Worm (Caenorhabditis elegans) whole organism, L1 larva: Measurements from ENCODE around the gene R12B2.2.
A peak's percentile ranks its signal among the peaks of the same experiment; 100 is the strongest.

Experiments
- C16A3.4 ChIP-seq: fragments of 150-350 bp; optimal IDR thresholded peaks from 2 replicates; lab custom pipeline; 2014; ENCODE audit warnings: missing biosample characterization, missing genetic modification characterization
- F16B12.6 ChIP-seq: fragments of 150-350 bp; optimal IDR thresholded peaks from 2 replicates; lab custom pipeline; 2014; ENCODE audit warnings: missing biosample characterization, missing genetic modification characterization
- ama-1 ChIP-seq: fragments of 150-350 bp; optimal IDR thresholded peaks from 2 replicates; lab custom pipeline; 2014
- blmp-1 ChIP-seq: fragments of 150-350 bp; optimal IDR thresholded peaks from 2 replicates; lab custom pipeline; 2014; ENCODE audit warnings: missing biosample characterization, missing genetic modification characterization
- ceh-63 ChIP-seq: fragments of 200-800 bp; sonication (Bioruptor generic); optimal IDR thresholded peaks from 2 replicates; lab custom pipeline; 2018; ENCODE audit warnings: mild to moderate bottlenecking, missing genetic modification characterization, missing compliant biosample characterization
- ceh-82 ChIP-seq, 3 experiments: fragments of 150-350 bp in 1 of 3; sonication (generic microtip) in 2 of 3; optimal IDR thresholded peaks; 2 replicates each; lab custom pipeline; 2014 to 2017; ENCODE audit warnings: missing biosample characterization in 3 of 3, missing genetic modification characterization in 3 of 3
- ceh-88 ChIP-seq: fragments of 200-800 bp; sonication (Bioruptor generic); IDR thresholded peaks from 2 replicates; pipeline ENCODE4 v1.3.6; 2022; ENCODE audit warnings: missing genetic modification characterization, missing compliant biosample characterization
- ces-1 ChIP-seq: fragments of 150-350 bp; optimal IDR thresholded peaks from 2 replicates; lab custom pipeline; 2014; ENCODE audit warnings: missing biosample characterization, missing genetic modification reagents, missing genetic modification characterization
- dsc-1 ChIP-seq: sonication (generic microtip); optimal IDR thresholded peaks from 2 replicates; lab custom pipeline; 2016; ENCODE audit warnings: mild to moderate bottlenecking, missing genetic modification characterization, missing compliant biosample characterization
- efl-1 ChIP-seq, 4 experiments: fragments of 150-350 bp; optimal IDR thresholded peaks in 3 of 4; peaks in 1 of 4; 1 replicate in 1 of 4; 2 replicates in 3 of 4; lab custom pipeline; 2014; ENCODE audit warnings: missing biosample characterization in 2 of 4, missing genetic modification characterization in 2 of 4, missing genetic modification reagents in 2 of 4
- elt-2 ChIP-seq: sonication (generic microtip); optimal IDR thresholded peaks from 2 replicates; lab custom pipeline; 2016; ENCODE audit warnings: missing genetic modification characterization, mild to moderate bottlenecking, inconsistent platforms, missing compliant biosample characterization, missing genetic modification reagents
- elt-3 ChIP-seq, 6 experiments: fragments of 150-350 bp in 1 of 6; sonication (generic microtip); optimal IDR thresholded peaks; 2 replicates each; lab custom pipeline; 2017 to 2018; ENCODE audit warnings: missing biosample characterization in 6 of 6, missing genetic modification characterization in 6 of 6, inconsistent platforms in 1 of 6
- fkh-10 ChIP-seq: sonication (generic microtip); optimal IDR thresholded peaks from 2 replicates; lab custom pipeline; 2017; ENCODE audit warnings: missing biosample characterization, missing genetic modification reagents, missing genetic modification characterization
- hlh-17 ChIP-seq: fragments of 200-800 bp; sonication (Bioruptor generic); optimal IDR thresholded peaks from 2 replicates; lab custom pipeline; 2018; ENCODE audit warnings: missing genetic modification characterization, mild to moderate bottlenecking, missing compliant biosample characterization, moderate library complexity, borderline replicate concordance
- hlh-4 ChIP-seq: sonication (generic microtip); optimal IDR thresholded peaks from 2 replicates; lab custom pipeline; 2016; ENCODE audit warnings: mild to moderate bottlenecking, missing genetic modification characterization, missing compliant biosample characterization
- lin-13 ChIP-seq: fragments of 150-350 bp; optimal IDR thresholded peaks from 2 replicates; lab custom pipeline; 2014; ENCODE audit warnings: missing biosample characterization, missing genetic modification reagents, missing genetic modification characterization
- lin-14 ChIP-seq: fragments of 200-800 bp; sonication (Bioruptor generic); optimal IDR thresholded peaks from 2 replicates; lab custom pipeline; 2018; ENCODE audit warnings: mild to moderate bottlenecking, missing genetic modification characterization, moderate library complexity, missing compliant biosample characterization
- lin-35 ChIP-seq, 2 experiments: fragments of 150-350 bp; optimal IDR thresholded peaks; 2 replicates each; lab custom pipeline; 2014; ENCODE audit warnings: missing biosample characterization in 2 of 2, missing genetic modification characterization in 2 of 2, missing genetic modification reagents in 2 of 2
- lir-3 ChIP-seq: sonication (generic microtip); optimal IDR thresholded peaks from 2 replicates; lab custom pipeline; 2016; ENCODE audit warnings: mild to moderate bottlenecking, missing genetic modification characterization, moderate library complexity, missing compliant biosample characterization; ENCODE audit not compliant: poor library complexity
- lsy-2 ChIP-seq, 2 experiments: fragments of 150-350 bp; optimal IDR thresholded peaks; 2 replicates each; lab custom pipeline; 2014; ENCODE audit warnings: missing biosample characterization in 2 of 2, missing genetic modification characterization in 2 of 2
- mdl-1 ChIP-seq, 2 experiments: fragments of 150-350 bp; optimal IDR thresholded peaks; 2 replicates each; lab custom pipeline; 2014 to 2017; ENCODE audit warnings: missing biosample characterization in 2 of 2, missing genetic modification characterization in 2 of 2, inconsistent platforms in 1 of 2
- nhr-11 ChIP-seq: fragments of 150-350 bp; optimal IDR thresholded peaks from 2 replicates; lab custom pipeline; 2014; ENCODE audit warnings: missing biosample characterization, missing genetic modification characterization
- nhr-20 ChIP-seq: sonication (generic microtip); optimal IDR thresholded peaks from 2 replicates; lab custom pipeline; 2016; ENCODE audit warnings: mild to moderate bottlenecking, missing genetic modification characterization, missing compliant biosample characterization
- nhr-237 ChIP-seq: fragments of 150-350 bp; optimal IDR thresholded peaks from 2 replicates; lab custom pipeline; 2014; ENCODE audit warnings: missing biosample characterization, missing genetic modification characterization
- nhr-28 ChIP-seq: fragments of 150-350 bp; optimal IDR thresholded peaks from 2 replicates; lab custom pipeline; 2014; ENCODE audit warnings: missing biosample characterization, missing genetic modification characterization
- nhr-47 ChIP-seq: sonication (generic microtip); optimal IDR thresholded peaks from 2 replicates; lab custom pipeline; 2016; ENCODE audit warnings: mild to moderate bottlenecking, missing genetic modification characterization, moderate library complexity, missing compliant biosample characterization
- nhr-71 ChIP-seq: sonication (generic microtip); optimal IDR thresholded peaks from 2 replicates; lab custom pipeline; 2016; ENCODE audit warnings: mild to moderate bottlenecking, missing genetic modification characterization, moderate library complexity, missing compliant biosample characterization
- nhr-76 ChIP-seq: sonication (generic microtip); optimal IDR thresholded peaks from 2 replicates; lab custom pipeline; 2017; ENCODE audit warnings: missing biosample characterization, missing genetic modification characterization
- nhr-77 ChIP-seq: fragments of 150-350 bp; optimal IDR thresholded peaks from 2 replicates; lab custom pipeline; 2014; ENCODE audit warnings: missing biosample characterization, missing genetic modification characterization
- nhr-84 ChIP-seq: sonication (generic microtip); optimal IDR thresholded peaks from 2 replicates; lab custom pipeline; 2017; ENCODE audit warnings: missing biosample characterization, missing genetic modification characterization
- nhr-85 ChIP-seq: sonication (generic microtip); peaks from one replicate; lab custom pipeline; 2016; ENCODE audit warnings: missing genetic modification characterization, inconsistent platforms, missing compliant biosample characterization
- nhr-90 ChIP-seq: sonication (generic microtip); optimal IDR thresholded peaks from 2 replicates; lab custom pipeline; 2016; ENCODE audit warnings: mild to moderate bottlenecking, missing genetic modification characterization, missing compliant biosample characterization; ENCODE audit not compliant: poor library complexity
- rnt-1 ChIP-seq: sonication (generic microtip); optimal IDR thresholded peaks from 2 replicates; lab custom pipeline; 2016; ENCODE audit warnings: mild to moderate bottlenecking, missing genetic modification characterization, moderate library complexity, missing compliant biosample characterization
- snu-23 ChIP-seq: sonication (generic microtip); optimal IDR thresholded peaks from 2 replicates; lab custom pipeline; 2016; ENCODE audit warnings: missing genetic modification characterization, missing compliant biosample characterization
- sox-4 ChIP-seq: sonication (generic microtip); optimal IDR thresholded peaks from 2 replicates; lab custom pipeline; 2016; ENCODE audit warnings: missing genetic modification characterization, missing compliant biosample characterization
- swsn-7 ChIP-seq: sonication (generic microtip); optimal IDR thresholded peaks from 2 replicates; lab custom pipeline; 2016; ENCODE audit warnings: missing genetic modification characterization, missing compliant biosample characterization
- tbx-2 ChIP-seq: sonication (generic microtip); optimal IDR thresholded peaks from 2 replicates; lab custom pipeline; 2016; ENCODE audit warnings: missing genetic modification characterization, missing compliant biosample characterization
- tlp-1 ChIP-seq: fragments of 150-350 bp; optimal IDR thresholded peaks from 2 replicates; lab custom pipeline; 2014; ENCODE audit warnings: missing biosample characterization, missing genetic modification characterization
- unc-130 ChIP-seq: fragments of 150-350 bp; optimal IDR thresholded peaks from 2 replicates; lab custom pipeline; 2017; ENCODE audit warnings: missing biosample characterization, missing genetic modification characterization, inconsistent platforms
- unc-30 ChIP-seq: sonication (generic microtip); optimal IDR thresholded peaks from 2 replicates; lab custom pipeline; 2017; ENCODE audit warnings: missing biosample characterization, missing genetic modification characterization
- unc-62 ChIP-seq: fragments of 150-350 bp; optimal IDR thresholded peaks from 2 replicates; lab custom pipeline; 2014; ENCODE audit warnings: missing biosample characterization, missing genetic modification reagents, missing genetic modification characterization
- unc-98 ChIP-seq: fragments of 200-800 bp; sonication (Bioruptor generic); IDR thresholded peaks from 2 replicates; pipeline ENCODE4 v1.3.6; 2022; ENCODE audit warnings: missing genetic modification characterization, missing compliant biosample characterization
- vab-15 ChIP-seq: sonication (generic microtip); optimal IDR thresholded peaks from 2 replicates; lab custom pipeline; 2017; ENCODE audit warnings: missing genotype, mild to moderate bottlenecking, missing genetic modification characterization, missing compliant biosample characterization
- zag-1 ChIP-seq: fragments of 150-350 bp; optimal IDR thresholded peaks from 2 replicates; lab custom pipeline; 2014; ENCODE audit warnings: missing biosample characterization, missing genetic modification characterization
- ztf-4 ChIP-seq: fragments of 150-350 bp; optimal IDR thresholded peaks from 2 replicates; lab custom pipeline; 2014; ENCODE audit warnings: missing biosample characterization, missing genetic modification characterization

R12B2.2 gene

DNA sequence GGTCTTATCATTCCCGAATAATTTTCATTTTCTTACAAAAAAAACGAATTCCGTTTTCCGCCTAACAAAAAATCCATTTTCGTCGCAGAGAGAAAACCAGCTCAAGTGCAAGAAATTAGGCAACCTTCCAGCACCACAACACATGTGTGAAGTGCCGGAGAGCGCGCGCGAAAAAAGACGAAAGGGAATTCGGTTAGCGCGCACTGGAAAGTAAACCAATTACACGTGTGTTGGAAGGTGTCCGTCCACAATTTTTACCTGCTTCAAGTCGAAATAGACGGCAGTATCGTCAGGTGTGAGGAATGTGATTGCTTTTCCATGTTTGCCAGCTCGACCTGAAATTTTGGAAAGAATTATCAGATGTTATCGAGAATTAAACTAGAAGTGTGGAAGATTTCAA is 27.8 kb downstream of the R12B2.2 start:
- TF ChIP-seq ztf-4 (tag; lab: Kevin White, UChicago) (no peak), ces-1 (GFP tag; lab: Kevin White, UChicago) (no peak), nhr-84 (tag; lab: Kevin White, UChicago) (no peak), tbx-2 (tag; lab: Kevin White, UChicago) (no peak), blmp-1 (tag; lab: Kevin White, UChicago) (peak; percentile 22), dsc-1 (no peak), sox-4 (tag; lab: Kevin White, UChicago) (no peak)

DNA sequence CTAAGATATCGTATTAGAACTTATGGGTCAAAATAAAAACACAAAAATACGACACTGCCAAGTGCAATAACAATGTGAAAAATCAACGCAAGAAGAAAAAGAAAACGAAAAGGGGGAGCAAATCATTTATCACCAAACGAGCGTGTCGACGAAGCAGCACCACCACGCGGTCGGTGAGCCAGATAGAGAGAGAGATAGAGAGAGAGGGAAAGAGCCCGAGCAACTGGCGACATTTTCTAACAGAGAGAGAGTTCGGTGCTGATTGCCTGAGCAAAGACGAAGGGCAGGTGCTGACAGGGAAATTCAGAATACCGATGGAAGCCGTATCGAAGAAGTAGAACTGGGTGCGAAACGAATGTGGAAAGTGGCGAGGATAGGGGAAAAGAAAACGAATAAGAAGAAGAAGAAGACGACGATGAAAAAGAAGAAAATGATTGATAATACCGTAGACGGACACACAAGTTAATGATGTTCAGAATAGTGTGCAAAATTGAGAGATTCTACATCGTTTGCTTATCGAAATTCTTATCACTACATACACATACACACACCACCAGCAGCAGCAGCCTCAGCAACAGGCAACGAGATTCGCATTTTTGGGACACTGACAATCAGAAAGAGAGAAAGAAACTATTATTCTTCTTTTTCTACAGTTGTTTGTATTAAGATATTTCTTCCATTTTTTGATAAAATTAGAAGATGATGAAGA is 28.5 kb downstream of the R12B2.2 start:
- no peak for TF ChIP-seq unc-30
- TF ChIP-seq vab-15 (tag; lab: Kevin White, UChicago): peak; percentile 18
- peak; percentile 45 for TF ChIP-seq nhr-90
- peak; percentile 39 for TF ChIP-seq unc-130 (tag; lab: Kevin White, UChicago)
- peak; percentile 67 for TF ChIP-seq elt-2 (tag; lab: Kevin White, UChicago)
- TF ChIP-seq snu-23 (GFP tag; lab: Kevin White, UChicago): peak; percentile 44
- no peak for TF ChIP-seq sox-4 (tag; lab: Kevin White, UChicago)
- peak; percentile 11 for TF ChIP-seq nhr-47
- no peak for TF ChIP-seq unc-62 (GFP tag; lab: Kevin White, UChicago)
- no peak for TF ChIP-seq F16B12.6 (tag; lab: Kevin White, UChicago)
- TF ChIP-seq mdl-1 (tag; optimal IDR thresholded peaks at IDR 0.05; lab: Kevin White, UChicago): peak in 1 of 2 experiments; percentile 9
- peak; percentile 31 for TF ChIP-seq nhr-71 (tag; lab: Kevin White, UChicago)
- peak in 1 of 2 experiments; percentile 63 for TF ChIP-seq lin-35 (GFP tag; optimal IDR thresholded peaks at IDR 0.05; lab: Kevin White, UChicago)
- peak; percentile 72 for TF ChIP-seq nhr-85 (tag; lab: Kevin White, UChicago)
- TF ChIP-seq elt-3 (tag; optimal IDR thresholded peaks at IDR 0.05; lab: Kevin White, UChicago): peak in 5 of 6 experiments; percentile 71 to 99 (median 83)
- peak; percentile 47 for TF ChIP-seq lin-14 (GFP tag; lab: Kevin White, UChicago)
- TF ChIP-seq blmp-1 (tag; lab: Kevin White, UChicago): peak; percentile 74
- no peak for TF ChIP-seq hlh-4 (tag; lab: Kevin White, UChicago)
- peak; percentile 41 for TF ChIP-seq nhr-20 (tag; lab: Kevin White, UChicago)
- TF ChIP-seq lsy-2 (tag; optimal IDR thresholded peaks at IDR 0.05; lab: Kevin White, UChicago): peak in 1 of 2 experiments; percentile 41
- peak; percentile 58 for TF ChIP-seq rnt-1 (tag; lab: Kevin White, UChicago)
- peak; percentile 13 for TF ChIP-seq swsn-7 (tag; lab: Kevin White, UChicago)
- no peak for TF ChIP-seq efl-1 (optimal IDR thresholded peaks at IDR 0.05; lab: Kevin White, UChicago)
- TF ChIP-seq efl-1 (GFP tag; optimal IDR thresholded peaks at IDR 0.05 in 1 of 2; lab: Kevin White, UChicago): peak in 1 of 2 experiments; percentile 67
- TF ChIP-seq, all 84 proteins: peak for 18

DNA sequence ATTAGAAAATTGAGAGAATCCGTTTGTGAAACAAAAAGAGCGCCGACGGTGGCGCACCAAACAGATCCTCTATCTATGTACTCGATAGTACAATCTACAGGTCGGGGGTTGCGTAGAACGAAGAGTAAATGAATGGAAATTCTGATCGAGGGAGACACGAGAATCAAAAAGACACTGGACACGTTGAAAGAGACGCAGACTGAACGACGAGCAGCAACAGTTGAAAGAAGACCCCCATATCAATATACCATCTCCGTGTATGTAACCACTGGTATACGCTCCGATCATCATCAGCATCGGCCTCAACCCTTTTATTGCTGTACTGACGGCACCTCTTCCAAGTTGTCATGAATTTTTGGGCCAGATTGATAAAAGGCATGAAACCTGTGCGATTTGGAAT is 29.4 kb downstream of the R12B2.2 start:
- no peak for TF ChIP-seq ceh-63 (GFP tag; lab: Kevin White, UChicago)
- no peak for TF ChIP-seq lin-13 (GFP tag; lab: Kevin White, UChicago)
- no peak for TF ChIP-seq unc-62 (GFP tag; lab: Kevin White, UChicago)
- TF ChIP-seq efl-1 (optimal IDR thresholded peaks at IDR 0.05; lab: Kevin White, UChicago): no peak
- peak in 1 of 2 experiments; percentile 89 for TF ChIP-seq efl-1 (GFP tag; optimal IDR thresholded peaks at IDR 0.05 in 1 of 2; lab: Kevin White, UChicago)
- no peak for TF ChIP-seq fkh-10 (GFP tag; lab: Kevin White, UChicago)
- no peak for TF ChIP-seq nhr-77 (tag; lab: Kevin White, UChicago)
- peak; percentile 55 for TF ChIP-seq lin-14 (GFP tag; lab: Kevin White, UChicago)
- no peak for TF ChIP-seq nhr-47
- no peak for TF ChIP-seq tlp-1
- TF ChIP-seq ceh-82 (tag; optimal IDR thresholded peaks at IDR 0.05; lab: Kevin White, UChicago): peak in 1 of 3 experiments; percentile 8
- TF ChIP-seq lir-3 (tag; lab: Kevin White, UChicago): no peak
- TF ChIP-seq ces-1 (GFP tag; lab: Kevin White, UChicago): no peak
- peak; percentile 38 for TF ChIP-seq nhr-71 (tag; lab: Kevin White, UChicago)
- peak; percentile 80 for TF ChIP-seq nhr-85 (tag; lab: Kevin White, UChicago)
- no peak for TF ChIP-seq nhr-76 (tag; lab: Kevin White, UChicago)
- no peak for TF ChIP-seq C16A3.4 (tag; lab: Kevin White, UChicago)
- TF ChIP-seq nhr-20 (tag; lab: Kevin White, UChicago): peak; percentile 16
- TF ChIP-seq nhr-84 (tag; lab: Kevin White, UChicago): no peak
- TF ChIP-seq nhr-28 (tag; lab: Kevin White, UChicago): no peak
- TF ChIP-seq hlh-17: no peak
- TF ChIP-seq zag-1 (tag; lab: Kevin White, UChicago): no peak
- TF ChIP-seq ceh-88 (GFP tag; lab: Robert Waterston, UW): no peak
- TF ChIP-seq ama-1 (lab: Kevin White, UChicago): peak; percentile 38
- no peak for TF ChIP-seq unc-98 (GFP tag; lab: Robert Waterston, UW)
- no peak for TF ChIP-seq nhr-237 (tag; lab: Kevin White, UChicago)
- TF ChIP-seq nhr-11 (tag; lab: Kevin White, UChicago): no peak
- no peak for TF ChIP-seq snu-23 (GFP tag; lab: Kevin White, UChicago)
- TF ChIP-seq ztf-4 (tag; lab: Kevin White, UChicago): no peak
